Fruit fly (Drosophila melanogaster) whole organism, wandering third instar larva: ENCODE results near the gene att-ORFB.
A peak's percentile ranks its signal among the peaks of the same experiment; 100 is the strongest.

Experiments
- Abd-B ChIP-seq: fragments of >200 bp; optimal IDR thresholded peaks from 2 replicates; lab custom pipeline; 2017; ENCODE audit warnings: missing biosample characterization, missing genetic modification characterization
- CG32264 ChIP-seq: fragments of 200-800 bp; sonication (Bioruptor generic); optimal IDR thresholded peaks from 2 replicates; lab custom pipeline; 2016; ENCODE audit warnings: missing biosample characterization, missing genetic modification characterization
- CG9705 ChIP-seq: fragments of 200-800 bp; sonication (Bioruptor generic); optimal IDR thresholded peaks from 2 replicates; lab custom pipeline; 2018; ENCODE audit warnings: missing biosample characterization, mild to moderate bottlenecking, missing genetic modification characterization
- CrebA ChIP-seq: fragments of 200-800 bp; sonication (Bioruptor generic); optimal IDR thresholded peaks from 2 replicates; lab custom pipeline; 2016; ENCODE audit warnings: missing biosample characterization, mild to moderate bottlenecking, missing genetic modification characterization, borderline replicate concordance
- Dif ChIP-seq: fragments of 200-275, 200-300 bp; sonication (Bioruptor generic); optimal IDR thresholded peaks from 2 replicates; lab custom pipeline; 2018; ENCODE audit warnings: missing biosample characterization, missing genetic modification characterization; ENCODE audit not compliant: partially characterized antibody
- GATAd ChIP-seq: sonication (Bioruptor generic); optimal IDR thresholded peaks from 2 replicates; lab custom pipeline; 2016; ENCODE audit warnings: missing biosample characterization, missing genetic modification characterization
- HLH106 ChIP-seq: fragments of 200-800 bp; optimal IDR thresholded peaks from 3 replicates; lab custom pipeline; 2019; ENCODE audit warnings: missing biosample characterization, mild to moderate bottlenecking, missing genetic modification characterization, moderate library complexity
- Hnf4 ChIP-seq: fragments of 200-800 bp; sonication (Bioruptor generic); optimal IDR thresholded peaks from 2 replicates; lab custom pipeline; 2016; ENCODE audit warnings: missing biosample characterization, mild to moderate bottlenecking, missing genetic modification characterization
- Hr78 ChIP-seq: fragments of >200 bp; optimal IDR thresholded peaks from 2 replicates; lab custom pipeline; 2017; ENCODE audit warnings: missing biosample characterization, missing genetic modification characterization
- Hr83 ChIP-seq: fragments of 200-300 bp; sonication (Bioruptor generic); optimal IDR thresholded peaks from 2 replicates; lab custom pipeline; 2016; ENCODE audit warnings: missing biosample characterization, mild to moderate bottlenecking, missing genetic modification characterization, moderate library complexity; ENCODE audit not compliant: poor library complexity, severe bottlenecking
- Mio ChIP-seq: sonication (Bioruptor generic); optimal IDR thresholded peaks from 2 replicates; lab custom pipeline; 2016; ENCODE audit warnings: missing biosample characterization, missing genetic modification characterization
- Myc ChIP-seq: fragments of >200 bp; optimal IDR thresholded peaks from 2 replicates; lab custom pipeline; 2017
- N ChIP-seq: fragments of >200 bp; optimal IDR thresholded peaks from 2 replicates; lab custom pipeline; 2018; ENCODE audit warnings: missing biosample characterization, missing external identifiers, missing genetic modification characterization
- OdsH ChIP-seq: fragments of 200-800 bp; sonication (Bioruptor generic); optimal IDR thresholded peaks from 2 replicates; lab custom pipeline; 2016; ENCODE audit warnings: missing biosample characterization, mild to moderate bottlenecking, missing genetic modification characterization
- Rel ChIP-seq, 2 experiments: fragments of 200-800 bp; sonication (Bioruptor generic) in 1 of 2; optimal IDR thresholded peaks; 2 replicates in 1 of 2; 3 replicates in 1 of 2; lab custom pipeline; 2016 to 2019; ENCODE audit warnings: mild to moderate bottlenecking in 2 of 2, missing biosample characterization in 2 of 2, missing genetic modification characterization in 2 of 2, moderate library complexity in 1 of 2
- Sp1 ChIP-seq: fragments of 200-800 bp; sonication (Bioruptor generic); optimal IDR thresholded peaks from 3 replicates; lab custom pipeline; 2019; ENCODE audit warnings: missing biosample characterization, mild to moderate bottlenecking, missing genetic modification characterization, moderate library complexity
- Vsx2 ChIP-seq: fragments of 200-300, 225-300 bp; sonication (Bioruptor generic); optimal IDR thresholded peaks from 2 replicates; lab custom pipeline; 2018; ENCODE audit warnings: missing biosample characterization, missing genetic modification characterization; ENCODE audit not compliant: partially characterized antibody
- br ChIP-seq: fragments of 200-800 bp; sonication (Bioruptor generic); optimal IDR thresholded peaks from 2 replicates; lab custom pipeline; 2016; ENCODE audit warnings: missing biosample characterization, missing genetic modification characterization
- brk ChIP-seq: fragments of 200-800 bp; sonication (Bioruptor generic); optimal IDR thresholded peaks from 2 replicates; lab custom pipeline; 2016; ENCODE audit warnings: missing biosample characterization, mild to moderate bottlenecking, missing genetic modification characterization
- dmrt93B ChIP-seq: fragments of 200-800 bp; sonication (Bioruptor generic); optimal IDR thresholded peaks from 2 replicates; lab custom pipeline; 2018; ENCODE audit warnings: missing biosample characterization, mild to moderate bottlenecking, missing genetic modification characterization
- dsf ChIP-seq: sonication (Bioruptor generic); optimal IDR thresholded peaks from 2 replicates; lab custom pipeline; 2016; ENCODE audit warnings: missing biosample characterization, missing genetic modification characterization, borderline replicate concordance
- ey ChIP-seq: fragments of 200-800 bp; sonication (Bioruptor generic); optimal IDR thresholded peaks from 2 replicates; lab custom pipeline; 2016; ENCODE audit warnings: missing biosample characterization, missing genetic modification characterization
- foxo ChIP-seq, 2 experiments: fragments of 200-800 bp; sonication (Bioruptor generic); optimal IDR thresholded peaks; 2 replicates in 1 of 2; 3 replicates in 1 of 2; lab custom pipeline; 2016 to 2017; ENCODE audit warnings: missing biosample characterization in 2 of 2, missing genetic modification characterization in 2 of 2
- fru ChIP-seq: fragments of 200-800 bp; sonication (Bioruptor generic); optimal IDR thresholded peaks from 3 replicates; lab custom pipeline; 2016; ENCODE audit warnings: missing biosample characterization, mild to moderate bottlenecking, missing genetic modification characterization
- h ChIP-seq: fragments of 200-800 bp; sonication (Bioruptor generic); optimal IDR thresholded peaks from 3 replicates; lab custom pipeline; 2016; ENCODE audit warnings: missing biosample characterization, mild to moderate bottlenecking, missing genetic modification characterization
- jim ChIP-seq: fragments of 175-275, 200-325 bp; sonication (Bioruptor generic); optimal IDR thresholded peaks from 2 replicates; lab custom pipeline; 2016; ENCODE audit warnings: missing biosample characterization, mild to moderate bottlenecking, missing genetic modification characterization
- lola ChIP-seq: fragments of >200 bp; optimal IDR thresholded peaks from 2 replicates; lab custom pipeline; 2017; ENCODE audit warnings: missing biosample characterization, missing genetic modification characterization
- pan ChIP-seq: fragments of >200 bp; optimal IDR thresholded peaks from 2 replicates; lab custom pipeline; 2017
- psq ChIP-seq: fragments of 200-800 bp; sonication (Bioruptor generic); optimal IDR thresholded peaks from 3 replicates; lab custom pipeline; 2017; ENCODE audit warnings: missing biosample characterization, mild to moderate bottlenecking, missing genetic modification characterization, moderate library complexity
- rgr ChIP-seq: fragments of 200-800 bp; sonication (Bioruptor generic); optimal IDR thresholded peaks from 3 replicates; lab custom pipeline; 2016; ENCODE audit warnings: missing biosample characterization, mild to moderate bottlenecking, missing genetic modification characterization
- sage ChIP-seq: fragments of 200-800 bp; sonication (Bioruptor generic); optimal IDR thresholded peaks from 2 replicates; lab custom pipeline; 2016; ENCODE audit warnings: missing biosample characterization, mild to moderate bottlenecking, missing genetic modification characterization
- sv ChIP-seq: fragments of 200-800 bp; sonication (Bioruptor generic); optimal IDR thresholded peaks from 3 replicates; lab custom pipeline; 2016; ENCODE audit warnings: missing biosample characterization, missing genetic modification characterization
- tai ChIP-seq: sonication (Bioruptor generic); optimal IDR thresholded peaks from 2 replicates; lab custom pipeline; 2016; ENCODE audit warnings: missing biosample characterization, missing genetic modification characterization
- woc ChIP-seq: sonication (Bioruptor generic); optimal IDR thresholded peaks from 2 replicates; lab custom pipeline; 2016; ENCODE audit warnings: missing biosample characterization, mild to moderate bottlenecking, missing genetic modification characterization

att-ORFB gene

dm6 chr3R:20549855-20550603, 4.2 kb downstream of the att-ORFB start:
- TF ChIP-seq br (peak; percentile 76), brk (peak; percentile 74), CG9705 (GFP tag; lab: Kevin White, UChicago) (peak; percentile 55), h (peak; percentile 86), fru (GFP tag; lab: Kevin White, UChicago) (peak; percentile 72), Dif (GFP tag; lab: Kevin White, UChicago) (no peak), Mio (no peak), foxo (GFP tag; optimal IDR thresholded peaks at IDR 0.05; lab: Kevin White, UChicago) (peak in 1 of 2 experiments; percentile 82), rgr (GFP tag; lab: Kevin White, UChicago) (peak; percentile 89), woc (peak; percentile 37), psq (peak; percentile 84), pan (lab: Kevin White, UChicago) (no peak), dsf (GFP tag; lab: Kevin White, UChicago) (peak; percentile 9), lola (GFP tag; lab: Kevin White, UChicago) (no peak), Sp1 (GFP tag; lab: Kevin White, UChicago) (peak; percentile 82), CG32264 (no peak), sv (peak; percentile 58), Hr83 (peak; percentile 61), HLH106 (peak; percentile 86), Hr78 (GFP tag; lab: Kevin White, UChicago) (no peak), tai (GFP tag; lab: Kevin White, UChicago) (no peak), OdsH (GFP tag; lab: Kevin White, UChicago) (peak; percentile 85), jim (no peak), dmrt93B (GFP tag; lab: Kevin White, UChicago) (peak; percentile 63), Hnf4 (GFP tag; lab: Kevin White, UChicago) (peak; percentile 56), sage (peak; percentile 79), Rel (GFP tag; optimal IDR thresholded peaks at IDR 0.05; lab: Kevin White, UChicago) (peak; percentile 62), Rel (tag; optimal IDR thresholded peaks at IDR 0.05; lab: Kevin White, UChicago) (peak; percentile 70), ey (peak; percentile 79), N (GFP tag; lab: Kevin White, UChicago) (no peak)

DNA sequence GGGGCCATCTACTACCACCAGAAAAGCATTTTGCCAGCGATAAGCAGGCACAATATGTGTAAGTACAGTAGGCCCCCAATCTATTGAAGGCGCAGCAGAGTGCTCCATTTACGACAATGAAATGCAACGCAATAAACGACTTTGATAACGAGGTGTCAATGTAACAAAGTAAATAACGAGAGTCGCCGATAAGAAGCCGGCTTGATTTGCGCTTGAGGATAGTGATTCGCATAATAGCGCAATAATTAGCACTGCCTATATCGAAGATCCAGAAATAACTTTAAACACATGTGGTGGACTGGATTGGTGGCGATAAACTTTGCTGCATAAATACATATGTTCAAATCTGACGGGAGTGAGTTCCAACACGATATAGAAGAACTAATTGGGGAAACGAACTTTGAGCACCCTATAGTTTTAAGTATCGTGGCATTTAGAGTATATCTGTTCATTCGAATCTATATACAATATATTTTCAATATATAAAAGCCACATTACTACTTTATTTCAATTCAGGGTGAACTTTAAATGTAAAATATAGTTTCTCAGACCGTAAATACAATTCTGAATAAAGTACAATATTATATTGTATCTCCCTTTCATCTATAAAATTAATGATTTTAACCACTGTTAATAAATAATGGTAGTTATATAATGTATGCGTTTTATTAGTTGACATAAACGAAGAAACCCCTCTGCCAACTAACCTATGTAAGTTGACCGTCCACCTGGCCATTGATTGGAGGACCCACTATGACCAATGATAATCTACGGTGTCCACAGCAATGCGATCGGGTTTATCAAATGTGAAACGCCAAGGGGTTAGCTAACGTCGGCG, 5.0 kb downstream of the att-ORFB start:
- TF ChIP-seq h (peak; percentile 21), rgr (GFP tag; lab: Kevin White, UChicago) (peak; percentile 21), pan (lab: Kevin White, UChicago) (no peak), fru (GFP tag; lab: Kevin White, UChicago) (peak; percentile 22), Rel (GFP tag; optimal IDR thresholded peaks at IDR 0.05; lab: Kevin White, UChicago) (no peak), Rel (tag; optimal IDR thresholded peaks at IDR 0.05; lab: Kevin White, UChicago) (peak; percentile 9), Hr83 (peak; percentile 15), sage (no peak)

DNA sequence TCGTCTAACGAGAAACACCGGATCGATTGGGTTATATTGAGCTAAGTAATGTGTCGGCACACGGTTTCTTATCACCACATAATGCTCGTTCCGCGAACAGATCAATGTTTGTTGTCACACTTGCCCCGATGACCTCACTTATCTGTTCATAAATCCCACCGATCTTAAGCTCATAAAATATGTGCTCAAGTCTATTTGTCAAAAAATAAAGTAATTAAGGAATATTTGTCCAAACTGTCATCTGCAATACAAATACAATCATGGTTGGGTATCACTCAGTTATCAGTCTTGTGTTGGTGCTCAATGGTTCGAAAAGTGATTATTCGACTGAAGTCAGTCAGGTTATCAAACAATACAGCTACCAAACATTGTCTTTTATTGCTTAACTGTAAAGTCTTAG, 5.9 kb downstream of the att-ORFB start:
- TF ChIP-seq brk (no peak), CrebA (peak; percentile 47)

dm6 chr3R:20547758-20548157, 6.4 kb downstream of the att-ORFB start:
- TF ChIP-seq psq: no peak
- TF ChIP-seq rgr (GFP tag; lab: Kevin White, UChicago): peak; percentile 5
- no peak for TF ChIP-seq fru (GFP tag; lab: Kevin White, UChicago)
- peak; percentile 36 for TF ChIP-seq sage
- TF ChIP-seq Dif (GFP tag; lab: Kevin White, UChicago): no peak
- no peak for TF ChIP-seq Rel (GFP tag; optimal IDR thresholded peaks at IDR 0.05; lab: Kevin White, UChicago)
- peak; percentile 51 for TF ChIP-seq Rel (tag; optimal IDR thresholded peaks at IDR 0.05; lab: Kevin White, UChicago)
- no peak for TF ChIP-seq Myc
- TF ChIP-seq pan (lab: Kevin White, UChicago): no peak
- TF ChIP-seq ey: no peak
- TF ChIP-seq Vsx2 (GFP tag; lab: Kevin White, UChicago): no peak
- no peak for TF ChIP-seq GATAd (GFP tag; lab: Kevin White, UChicago)
- TF ChIP-seq Abd-B (GFP tag; lab: Kevin White, UChicago): no peak
- TF ChIP-seq Mio: no peak
- TF ChIP-seq, all 38 proteins: peak for 3
